Fruit fly (Drosophila melanogaster): ENCODE measurements around the gene CG46310.
A peak's percentile ranks its signal among the peaks of the same experiment; 100 is the strongest.

CG46310 gene

dm6 chr3R:23147625-23148024 is 26.0 kb upstream of the CG46310 start (continued):
- TF ChIP-seq CG6276 (GFP tag; optimal IDR thresholded peaks at IDR 0.05) (no peak), achi (GFP tag; optimal IDR thresholded peaks at IDR 0.05) (peak; percentile 61), Hr39 (GFP tag; optimal IDR thresholded peaks at IDR 0.05) (peak; percentile 47), CG6163 (GFP tag; IDR thresholded peaks at IDR 0.05) (peak; percentile 79), pdm3 (GFP tag; optimal IDR thresholded peaks at IDR 0.05) (peak; percentile 62), Sox102F (GFP tag; optimal IDR thresholded peaks at IDR 0.05) (peak; percentile 61), net (GFP tag; optimal IDR thresholded peaks at IDR 0.05) (peak; percentile 38), CG9139 (GFP tag; optimal IDR thresholded peaks at IDR 0.05) (peak; percentile 71), CG1621 (tag; optimal IDR thresholded peaks at IDR 0.05) (peak; percentile 73), cyc (GFP tag; optimal IDR thresholded peaks at IDR 0.05) (peak; percentile 25), lz (GFP tag; optimal IDR thresholded peaks at IDR 0.05) (peak; percentile 61), Lpt (GFP tag; optimal IDR thresholded peaks at IDR 0.05) (peak; percentile 24), CG31627 (GFP tag; optimal IDR thresholded peaks at IDR 0.05) (peak; percentile 40), CG8319 (GFP tag; optimal IDR thresholded peaks at IDR 0.05) (peak; percentile 42), Sox14 (GFP tag; optimal IDR thresholded peaks at IDR 0.05) (peak; percentile 54), Ets21C (GFP tag; optimal IDR thresholded peaks at IDR 0.05) (peak; percentile 1), Smox (GFP tag; optimal IDR thresholded peaks at IDR 0.05) (peak; percentile 48), acj6 (GFP tag; optimal IDR thresholded peaks at IDR 0.05) (peak; percentile 66), CG15336 (GFP tag; IDR thresholded peaks at IDR 0.05) (peak; percentile 60; the same call in 1 of the 2 replicates), Met (GFP tag; optimal IDR thresholded peaks at IDR 0.05) (peak; percentile 43), fd85E (GFP tag; optimal IDR thresholded peaks at IDR 0.05) (no peak), dac (GFP tag; optimal IDR thresholded peaks at IDR 0.05) (no peak), CG3919 (GFP tag; optimal IDR thresholded peaks at IDR 0.05) (peak; percentile 76), CG4318 (GFP tag; optimal IDR thresholded peaks at IDR 0.05) (no peak), svp (GFP tag) (peak; percentile 72), fkh (GFP tag; optimal IDR thresholded peaks at IDR 0.05) (no peak), CG7368 (GFP tag; optimal IDR thresholded peaks at IDR 0.05) (peak; percentile 60), CG10669 (GFP tag; optimal IDR thresholded peaks at IDR 0.05) (peak; percentile 81)

- TF ChIP-seq CG6792 (GFP tag; optimal IDR thresholded peaks at IDR 0.05): peak; percentile 69
- TF ChIP-seq CG11902 (GFP tag; optimal IDR thresholded peaks at IDR 0.05): peak; percentile 62
- peak; percentile 74 for TF ChIP-seq Hr39 (GFP tag; optimal IDR thresholded peaks at IDR 0.05)
- TF ChIP-seq Ets96B (tag; optimal IDR thresholded peaks at IDR 0.05): peak; percentile 56
- TF ChIP-seq Met (GFP tag; optimal IDR thresholded peaks at IDR 0.05): peak; percentile 76
- no peak for TF ChIP-seq Hr4 (GFP tag; optimal IDR thresholded peaks at IDR 0.05)
- no peak for TF ChIP-seq Lpt (GFP tag; optimal IDR thresholded peaks at IDR 0.05)
- TF ChIP-seq CG9139 (GFP tag; optimal IDR thresholded peaks at IDR 0.05): no peak
- TF ChIP-seq CG8319 (GFP tag; optimal IDR thresholded peaks at IDR 0.05): peak; percentile 66
- TF ChIP-seq fkh (GFP tag; optimal IDR thresholded peaks at IDR 0.05): no peak
- peak; percentile 78 for TF ChIP-seq cyc (GFP tag; optimal IDR thresholded peaks at IDR 0.05)
- TF ChIP-seq Smox (GFP tag; optimal IDR thresholded peaks at IDR 0.05): peak; percentile 71
- peak; percentile 82 for TF ChIP-seq svp (GFP tag)
- TF ChIP-seq pdm3 (GFP tag; optimal IDR thresholded peaks at IDR 0.05): peak; percentile 56
- no peak; the same call in 1 of the 3 replicates for TF ChIP-seq CG6163 (GFP tag; IDR thresholded peaks at IDR 0.05)
- TF ChIP-seq fd85E (GFP tag; optimal IDR thresholded peaks at IDR 0.05): no peak
- peak; percentile 91 for TF ChIP-seq Eip78C (GFP tag)
- no peak for TF ChIP-seq net (GFP tag; optimal IDR thresholded peaks at IDR 0.05)
- TF ChIP-seq CG16779 (tag; optimal IDR thresholded peaks at IDR 0.05): no peak
- TF ChIP-seq Eip75B (GFP tag; optimal IDR thresholded peaks at IDR 0.05): peak; percentile 61
- TF ChIP-seq Sox14 (GFP tag; optimal IDR thresholded peaks at IDR 0.05): peak; percentile 54
- peak; percentile 27 for TF ChIP-seq CG6808 (GFP tag; optimal IDR thresholded peaks at IDR 0.05)
- TF ChIP-seq CG6854 (GFP tag; optimal IDR thresholded peaks at IDR 0.05): no peak
- peak; percentile 76 for TF ChIP-seq lz (GFP tag; optimal IDR thresholded peaks at IDR 0.05)
- TF ChIP-seq CG31627 (GFP tag; optimal IDR thresholded peaks at IDR 0.05): peak; percentile 72
- peak; percentile 59 for TF ChIP-seq CG3032 (tag; optimal IDR thresholded peaks at IDR 0.05)
- TF ChIP-seq CG6276 (GFP tag; optimal IDR thresholded peaks at IDR 0.05): peak; percentile 5
- peak; percentile 29 for TF ChIP-seq achi (GFP tag; optimal IDR thresholded peaks at IDR 0.05)
- no peak for TF ChIP-seq Blimp-1 (GFP tag; optimal IDR thresholded peaks at IDR 0.05)
- no peak for TF ChIP-seq Hr38 (GFP tag; optimal IDR thresholded peaks at IDR 0.05)
- peak; percentile 42 for TF ChIP-seq CG7368 (GFP tag; optimal IDR thresholded peaks at IDR 0.05)
- no peak for TF ChIP-seq Gug (GFP tag; IDR thresholded peaks at IDR 0.05)
- TF ChIP-seq fd59A (GFP tag; optimal IDR thresholded peaks at IDR 0.05): peak; percentile 56
- TF ChIP-seq vri (GFP tag; optimal IDR thresholded peaks at IDR 0.05): no peak
- TF ChIP-seq Ets21C (GFP tag; optimal IDR thresholded peaks at IDR 0.05): peak; percentile 63
- TF ChIP-seq acj6 (GFP tag; optimal IDR thresholded peaks at IDR 0.05): peak; percentile 37
- peak; percentile 75 for TF ChIP-seq dsx (GFP tag; optimal IDR thresholded peaks at IDR 0.05; ENCODE audit: poor library complexity, severe bottlenecking)
- peak; percentile 73 for TF ChIP-seq Sox102F (GFP tag; optimal IDR thresholded peaks at IDR 0.05)
- no peak for TF ChIP-seq CG4318 (GFP tag; optimal IDR thresholded peaks at IDR 0.05)
- peak; percentile 18 for TF ChIP-seq CG8632 (GFP tag; optimal IDR thresholded peaks at IDR 0.05)
- no peak for TF ChIP-seq CG11762 (GFP tag; optimal IDR thresholded peaks at IDR 0.05; ENCODE audit: insufficient read depth)
Observed at dm6 chr3R:23148433-23148832, 25.2 kb upstream of the CG46310 start.
